Worm (Caenorhabditis elegans): Measurements from ENCODE around the gene clec-160.

clec-160 gene

DNA sequence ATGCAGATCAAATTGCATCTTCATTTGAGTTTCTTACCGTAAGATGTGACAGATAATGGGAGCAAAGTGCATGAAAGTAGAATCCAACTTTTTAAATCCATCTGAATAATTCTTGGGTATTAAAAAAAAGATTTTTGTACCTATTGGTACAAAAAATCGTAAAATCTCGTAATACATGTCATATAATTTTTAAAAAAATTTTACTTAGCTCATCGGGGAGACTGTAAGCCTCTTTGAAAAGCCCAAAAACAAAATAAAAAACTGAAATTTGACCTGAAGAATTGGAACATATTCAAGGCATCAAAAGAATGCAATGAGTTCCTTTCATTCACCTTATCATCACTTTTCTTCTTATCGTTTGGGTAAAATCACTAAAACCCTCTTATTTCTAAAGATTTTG, at the start of gene clec-160:
Gene clec-160, minus strand, starts transcription at position 101 of the 400 bp plus-strand sequence.
- no peak for TF ChIP-seq pqm-1 (tag; optimal IDR thresholded peaks at IDR 0.05)

DNA sequence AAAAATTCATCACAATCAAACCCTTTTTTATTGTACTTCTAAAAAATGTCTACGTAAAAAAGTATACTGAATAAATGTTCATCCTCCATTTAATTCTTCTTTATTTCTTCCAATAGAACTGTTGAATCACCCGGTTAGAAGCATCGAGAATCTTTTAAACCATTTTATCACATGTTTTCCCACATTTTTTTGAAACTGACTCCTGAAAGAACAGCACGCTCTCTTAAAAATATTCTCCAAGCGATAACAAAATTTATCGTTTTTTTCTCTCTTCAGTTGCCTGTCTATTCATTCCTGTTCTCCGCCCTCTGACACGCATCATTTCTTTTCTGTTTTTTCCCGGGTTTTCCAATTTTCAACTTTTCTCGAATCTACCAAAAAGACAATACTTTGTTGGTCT, 48.6 kb upstream of the clec-160 start, which contains the start of gene F10E9.12:
Gene F10E9.12, plus strand, starts transcription at position 131 of the 400 bp plus-strand sequence.
- no peak for TF ChIP-seq ceh-24 (tag; optimal IDR thresholded peaks at IDR 0.05)
- TF ChIP-seq mec-3 (tag; optimal IDR thresholded peaks at IDR 0.05; ENCODE audit: borderline replicate concordance), result no peak
- no peak for TF ChIP-seq dmd-4 (tag; optimal IDR thresholded peaks at IDR 0.05; ENCODE audit: borderline replicate concordance)

DNA sequence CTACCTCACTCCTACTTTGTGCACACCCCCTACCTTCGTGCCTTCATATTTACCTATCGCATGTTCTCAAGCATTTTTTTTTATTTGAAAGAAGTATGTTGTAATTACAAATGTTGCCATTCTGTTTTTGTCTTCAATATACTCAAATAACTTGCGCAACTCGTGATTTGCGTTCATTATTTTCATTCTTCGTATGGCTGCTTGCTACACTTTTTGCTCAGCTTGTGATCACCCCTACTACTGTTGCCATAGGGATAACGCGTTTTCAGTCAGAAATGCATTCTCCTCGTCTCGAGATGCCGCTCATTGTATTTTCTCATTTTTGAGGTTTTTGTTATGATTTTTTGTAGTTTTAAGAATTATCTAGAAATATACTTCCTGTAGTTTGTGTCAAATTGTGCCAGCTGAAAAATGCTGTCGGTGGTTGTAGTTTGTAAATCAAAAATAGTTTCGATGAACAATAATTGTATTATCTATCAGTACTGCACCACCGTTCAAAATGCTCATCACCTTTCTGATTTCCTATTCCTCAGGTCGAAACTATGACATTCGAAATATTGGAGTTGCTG, 47.0 kb upstream of the clec-160 start, which contains the start of gene F10E9.1:
Gene F10E9.1, plus strand, starts transcription at position 519 of the 569 bp plus-strand sequence.
- TF ChIP-seq tbx-2 (tag; optimal IDR thresholded peaks at IDR 0.05), result no peak
- TF ChIP-seq ref-2 (tag; optimal IDR thresholded peaks at IDR 0.05), result no peak
- TF ChIP-seq F13H6.1 (tag; optimal IDR thresholded peaks at IDR 0.05), result no peak
- TF ChIP-seq pha-2 (tag; optimal IDR thresholded peaks at IDR 0.05), result no peak
- TF ChIP-seq hlh-8 (tag; optimal IDR thresholded peaks at IDR 0.05), result no peak
- no peak for TF ChIP-seq unc-3 (GFP tag; conservative IDR thresholded peaks at IDR 0.05)
- no peak for TF ChIP-seq unc-3 (tag; optimal IDR thresholded peaks at IDR 0.05)
- TF ChIP-seq dmd-4 (tag; optimal IDR thresholded peaks at IDR 0.05; ENCODE audit: borderline replicate concordance), result no peak
- TF ChIP-seq nhr-11 (tag; optimal IDR thresholded peaks at IDR 0.05), result no peak
- no peak for TF ChIP-seq unc-42 (tag; optimal IDR thresholded peaks at IDR 0.05)
- no peak for TF ChIP-seq syd-9 (tag; optimal IDR thresholded peaks at IDR 0.05)
- TF ChIP-seq fax-1 (tag; optimal IDR thresholded peaks at IDR 0.05), result no peak
- TF ChIP-seq fkh-6 (tag; optimal IDR thresholded peaks at IDR 0.05), result no peak
- TF ChIP-seq pax-1 (tag; optimal IDR thresholded peaks at IDR 0.05), result no peak
- no peak for TF ChIP-seq nhr-232 (tag; optimal IDR thresholded peaks at IDR 0.05)
- no peak for TF ChIP-seq unc-55 (GFP tag; optimal IDR thresholded peaks at IDR 0.05)
- TF ChIP-seq hlh-6 (tag; optimal IDR thresholded peaks at IDR 0.05), result no peak
- TF ChIP-seq sdc-2 (tag; optimal IDR thresholded peaks at IDR 0.05), result no peak
- no peak for TF ChIP-seq nfya-1 (tag; optimal IDR thresholded peaks at IDR 0.05)

DNA sequence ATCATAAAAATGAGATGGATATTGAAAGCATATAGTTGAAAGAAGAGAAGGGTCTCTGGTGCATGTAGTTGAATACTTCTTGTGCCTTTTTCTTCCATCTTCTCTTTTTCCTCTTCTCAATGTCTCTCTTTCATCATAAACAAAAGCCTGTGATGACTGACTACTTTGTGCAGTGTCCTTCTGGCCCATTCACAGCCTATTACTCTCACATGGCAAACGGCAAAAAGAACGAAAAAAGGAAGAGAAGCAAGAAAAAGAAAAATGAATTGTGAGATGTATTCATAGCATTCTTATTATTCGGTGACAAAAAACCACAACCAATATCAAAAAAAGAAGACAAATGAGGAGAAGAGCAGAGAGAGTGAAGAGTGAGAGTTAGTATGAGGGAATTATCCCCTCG, 45.5 kb upstream of the clec-160 start:
- TF ChIP-seq hlh-8 (tag; optimal IDR thresholded peaks at IDR 0.05) (no peak), mec-3 (tag; optimal IDR thresholded peaks at IDR 0.05; ENCODE audit: borderline replicate concordance) (no peak), pat-9 (tag; optimal IDR thresholded peaks at IDR 0.05) (no peak), hlh-13 (GFP tag; optimal IDR thresholded peaks at IDR 0.05) (no peak), ttx-3 (tag; optimal IDR thresholded peaks at IDR 0.05) (no peak), unc-86 (tag; optimal IDR thresholded peaks at IDR 0.05) (no peak), unc-3 (GFP tag; conservative IDR thresholded peaks at IDR 0.05) (no peak), unc-3 (tag; optimal IDR thresholded peaks at IDR 0.05) (no peak)

DNA sequence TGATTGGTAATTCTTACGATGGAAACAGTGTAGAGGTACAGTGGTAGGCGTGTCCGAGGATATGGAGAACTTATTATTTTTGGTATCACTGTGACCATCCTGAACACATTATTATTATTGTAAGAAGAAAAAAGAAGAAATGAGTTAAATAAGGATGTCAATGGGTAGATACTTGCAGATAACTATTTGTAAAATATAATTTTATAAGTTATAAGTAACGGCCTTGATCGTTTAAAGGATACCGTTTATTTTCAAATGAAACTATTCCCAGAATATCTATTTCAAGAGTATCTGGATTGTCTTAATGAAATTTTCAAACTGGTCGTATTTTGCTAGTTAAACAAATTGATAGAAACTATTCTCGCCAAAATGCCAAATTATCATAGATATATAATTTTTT, 44.4 kb upstream of the clec-160 start, which contains the start of gene F10E9.10:
Gene F10E9.10, minus strand, starts transcription at position 101 of the 400 bp plus-strand sequence.
- TF ChIP-seq hlh-15 (tag; optimal IDR thresholded peaks at IDR 0.05) (no peak), ceh-22 (tag; optimal IDR thresholded peaks at IDR 0.05) (no peak), ztf-16 (tag; optimal IDR thresholded peaks at IDR 0.05) (no peak), pros-1 (tag; optimal IDR thresholded peaks at IDR 0.05) (no peak), ttx-3 (tag; optimal IDR thresholded peaks at IDR 0.05) (no peak), K02D7.2 (tag; optimal IDR thresholded peaks at IDR 0.05) (no peak), K09A11.1 (tag; optimal IDR thresholded peaks at IDR 0.05; ENCODE audit: insufficient read depth) (no peak), ceh-34 (tag; optimal IDR thresholded peaks at IDR 0.05) (no peak), sox-4 (tag; optimal IDR thresholded peaks at IDR 0.05) (no peak), dve-1 (tag; optimal IDR thresholded peaks at IDR 0.05) (no peak), che-1 (tag; optimal IDR thresholded peaks at IDR 0.05) (no peak), unc-42 (tag; optimal IDR thresholded peaks at IDR 0.05) (no peak)
